Worm (Caenorhabditis elegans): ENCODE data around the gene pcp-5.

The pcp-5 gene

ce11 chrIII:7919823-7920222, 12.4 kb upstream of the pcp-5 start, which contains the start of gene C29E4.14:
Gene C29E4.14 (plus strand): TSS chrIII:7920123.
- TF ChIP-seq ZK185.1 (tag; optimal IDR thresholded peaks at IDR 0.05; ENCODE audit: poor library complexity, severe bottlenecking) = no peak
- no peak for TF ChIP-seq sea-2 (GFP tag; IDR thresholded peaks at IDR 0.05)
- TF ChIP-seq ccch-3 (GFP tag; optimal IDR thresholded peaks at IDR 0.05) = no peak
- no peak for TF ChIP-seq Y53F4B.3 (GFP tag; IDR thresholded peaks at IDR 0.05)
- TF ChIP-seq xnd-1 (tag; optimal IDR thresholded peaks at IDR 0.05) = no peak

DNA sequence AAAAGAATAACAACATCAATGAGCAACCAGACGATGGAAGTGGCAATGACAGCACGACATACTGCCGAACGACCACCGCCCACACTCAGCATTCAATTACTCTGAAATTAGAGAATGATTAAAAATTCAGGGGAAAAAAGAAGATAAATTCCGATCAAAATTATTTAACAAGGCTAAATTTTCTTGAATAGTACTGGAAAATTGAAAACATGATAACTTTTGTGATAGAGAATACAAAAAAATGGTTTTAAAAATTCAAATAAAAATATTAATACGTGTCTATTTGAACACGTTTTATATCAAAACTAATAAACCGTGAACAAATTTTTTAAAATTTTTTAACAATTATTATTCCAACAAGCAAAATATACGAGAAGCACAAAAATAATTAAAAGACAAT, 10.3 kb upstream of the pcp-5 start, which contains the start of gene gly-3:
gly-3 (minus strand) TSS at position 101 of the 400 bp plus-strand sequence.
- no peak for TF ChIP-seq atf-7 (tag; optimal IDR thresholded peaks at IDR 0.05)
- TF ChIP-seq lir-1 (GFP tag; conservative IDR thresholded peaks at IDR 0.05) = no peak
- TF ChIP-seq tbp1 (GFP tag; optimal IDR thresholded peaks at IDR 0.05) = no peak
- no peak for TF ChIP-seq pha-4 (tag; optimal IDR thresholded peaks at IDR 0.05)
- no peak for TF ChIP-seq attf-5 (GFP tag; optimal IDR thresholded peaks at IDR 0.05)
- no peak for TF ChIP-seq snpc-4 (GFP tag; optimal IDR thresholded peaks at IDR 0.05)
- TF ChIP-seq snpc-4 (tag; optimal IDR thresholded peaks at IDR 0.05) = no peak
- no peak for TF ChIP-seq dpl-1 (GFP tag; optimal IDR thresholded peaks at IDR 0.05)
- no peak for TF ChIP-seq dpff-1 (tag; optimal IDR thresholded peaks at IDR 0.05)
- TF ChIP-seq repo-1 (tag; optimal IDR thresholded peaks at IDR 0.05) = no peak
- TF ChIP-seq hlh-12 (tag; optimal IDR thresholded peaks at IDR 0.05) = no peak
- TF ChIP-seq madf-6 (GFP tag; IDR thresholded peaks at IDR 0.05) = no peak
- TF ChIP-seq ztf-26 (tag; optimal IDR thresholded peaks at IDR 0.05) = no peak
- no peak for TF ChIP-seq ama-1 (optimal IDR thresholded peaks at IDR 0.05)
- no peak for TF ChIP-seq ama-1 (GFP tag; optimal IDR thresholded peaks at IDR 0.05)
- no peak for TF ChIP-seq ekl-4 (GFP tag; IDR thresholded peaks at IDR 0.05)

- TF ChIP-seq nhr-90 (tag; optimal IDR thresholded peaks at IDR 0.05) (no peak), cebp-2 (GFP tag; IDR thresholded peaks at IDR 0.05) (no peak), repo-1 (tag; optimal IDR thresholded peaks at IDR 0.05) (no peak), B0019.2 (GFP tag; conservative IDR thresholded peaks at IDR 0.05) (no peak), pha-4 (tag; optimal IDR thresholded peaks at IDR 0.05) (no peak), B0336.3 (GFP tag; IDR thresholded peaks at IDR 0.05) (no peak), K12H6.12 (tag; optimal IDR thresholded peaks at IDR 0.05) (no peak)
These were observed 6.1 kb upstream of the pcp-5 start, which contains the start of gene ZK688.12 for ce11 chrIII:7913488-7913887. Gene ZK688.12 (minus strand): TSS chrIII:7913588.

ce11 chrIII:7911621-7912020, 4.2 kb upstream of the pcp-5 start, which contains the start of gene ZK688.7:
Gene ZK688.7 (minus strand): TSS chrIII:7911634.
- no peak for TF ChIP-seq atf-7 (tag; optimal IDR thresholded peaks at IDR 0.05)
- TF ChIP-seq sdz-38 (tag; optimal IDR thresholded peaks at IDR 0.05) = no peak
- no peak for TF ChIP-seq dpl-1 (GFP tag; optimal IDR thresholded peaks at IDR 0.05)
- TF ChIP-seq ZK185.1 (tag; optimal IDR thresholded peaks at IDR 0.05; ENCODE audit: poor library complexity, severe bottlenecking) = no peak
- TF ChIP-seq attf-5 (GFP tag; optimal IDR thresholded peaks at IDR 0.05) = peak; percentile 68
- TF ChIP-seq hmg-1.2 (GFP tag; IDR thresholded peaks at IDR 0.05) = peak; percentile 85
- TF ChIP-seq zfh-2 (GFP tag; conservative IDR thresholded peaks at IDR 0.05) = no peak
- peak; percentile 25 for TF ChIP-seq nhr-80 (tag; optimal IDR thresholded peaks at IDR 0.05)
- TF ChIP-seq die-1 (tag; optimal IDR thresholded peaks at IDR 0.05) = no peak
- TF ChIP-seq ztf-28 (GFP tag; IDR thresholded peaks at IDR 0.05) = no peak

DNA sequence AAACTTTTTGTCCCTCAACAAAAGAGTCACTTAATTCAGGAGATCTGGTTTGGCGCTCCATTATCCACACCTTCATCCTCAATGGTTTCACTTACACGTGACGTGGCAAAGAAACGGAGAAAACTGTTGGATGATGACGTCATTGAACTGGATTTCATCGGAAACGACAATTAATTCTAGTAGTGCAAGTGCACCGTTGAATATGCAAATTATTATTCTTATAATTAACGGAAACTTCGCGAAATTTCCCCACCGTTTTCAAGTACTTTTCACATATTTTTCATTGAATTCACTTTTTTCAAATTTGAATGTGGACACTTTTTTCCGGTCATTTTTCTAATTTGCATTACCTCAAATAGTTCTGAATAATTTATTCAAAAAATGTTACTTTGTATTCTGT, 1.8 kb upstream of the pcp-5 start, which contains the start of gene ZK688.1:
ZK688.1 (plus strand) TSS at position 301 of the 400 bp plus-strand sequence.
- TF ChIP-seq F39B2.1 (GFP tag; IDR thresholded peaks at IDR 0.05) (no peak), somi-1 (GFP tag; optimal IDR thresholded peaks at IDR 0.05) (no peak), ekl-4 (GFP tag; IDR thresholded peaks at IDR 0.05) (no peak), mel-28 (tag; optimal IDR thresholded peaks at IDR 0.05; ENCODE audit: borderline replicate concordance) (no peak), rpc-1 (optimal IDR thresholded peaks at IDR 0.05) (no peak), rpc-1 (tag; optimal IDR thresholded peaks at IDR 0.05) (no peak), nfyb-1 (GFP tag; IDR thresholded peaks at IDR 0.05) (no peak), F22D6.2 (tag; optimal IDR thresholded peaks at IDR 0.05) (no peak), him-1 (tag; optimal IDR thresholded peaks at IDR 0.05) (no peak), lsy-27 (tag; optimal IDR thresholded peaks at IDR 0.05; ENCODE audit: borderline replicate concordance, insufficient read depth) (no peak), B0336.3 (GFP tag; IDR thresholded peaks at IDR 0.05) (no peak)
